Fruit fly (Drosophila melanogaster): Measurements from ENCODE around the gene Cyp4c3.

DNA sequence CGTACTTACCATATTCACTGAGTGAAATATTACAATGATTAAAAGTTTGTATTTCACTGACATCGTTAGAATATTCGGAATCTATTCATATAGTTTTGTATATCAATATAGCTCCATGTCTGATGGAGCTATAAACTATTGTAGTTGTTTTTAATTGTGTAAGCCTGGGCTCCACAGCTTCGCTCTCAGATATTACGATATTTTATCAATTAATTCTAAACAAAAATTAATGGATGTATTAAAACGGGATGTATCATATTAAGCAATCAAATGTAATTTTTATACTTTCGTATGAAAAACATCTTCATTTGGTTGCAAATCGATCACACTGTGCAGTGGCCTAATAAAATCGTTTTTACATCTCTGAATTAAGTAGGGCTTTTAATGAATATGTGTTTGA lies 8.2 kb downstream of the Cyp4c3 start, which contains the start of gene CG33483:
- TF ChIP-seq h (optimal IDR thresholded peaks at IDR 0.05), result no peak
- TF ChIP-seq Sin3A (optimal IDR thresholded peaks at IDR 0.05), result no peak
- no peak for TF ChIP-seq psq (optimal IDR thresholded peaks at IDR 0.05)
- no peak for TF ChIP-seq insv (optimal IDR thresholded peaks at IDR 0.05)
